Worm (Caenorhabditis elegans): ENCODE results near the gene R06F6.8.

DNA sequence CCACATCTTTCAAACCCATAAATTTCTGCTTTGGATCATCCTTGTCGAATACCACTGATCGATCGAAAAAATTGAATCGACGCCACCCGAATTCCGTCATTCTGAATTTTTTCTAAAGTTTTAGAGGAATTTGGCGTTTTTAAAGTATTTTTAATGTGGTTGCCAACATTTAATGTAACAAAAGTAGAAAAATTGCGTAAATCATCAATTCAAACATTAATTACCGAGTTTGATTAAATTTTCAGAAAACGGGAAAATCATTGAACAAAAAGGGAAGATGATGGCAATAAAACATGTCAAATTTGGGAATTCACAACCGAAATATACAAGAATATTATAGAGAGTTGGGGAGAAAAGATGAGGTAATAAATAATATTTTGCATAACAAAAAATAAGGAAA, 26.4 kb downstream of the R06F6.8 start, which contains the start of gene vps-11:
- TF ChIP-seq F13H6.1 (tag; optimal IDR thresholded peaks at IDR 0.05) (no peak), elt-3 (tag; optimal IDR thresholded peaks at IDR 0.05) (no peak), nhr-237 (tag; optimal IDR thresholded peaks at IDR 0.05) (no peak), fos-1 (tag; optimal IDR thresholded peaks at IDR 0.05) (no peak), unc-62 (GFP tag; optimal IDR thresholded peaks at IDR 0.05) (no peak), unc-39 (tag; optimal IDR thresholded peaks at IDR 0.05) (no peak), snpc-4 (tag; optimal IDR thresholded peaks at IDR 0.05) (no peak), ztf-1 (GFP tag; conservative IDR thresholded peaks at IDR 0.05) (no peak), ceh-82 (tag; optimal IDR thresholded peaks at IDR 0.05) (no peak), blmp-1 (tag; optimal IDR thresholded peaks at IDR 0.05; ENCODE audit: insufficient read depth) (no peak), nhr-11 (tag; optimal IDR thresholded peaks at IDR 0.05) (no peak), mab-5 (tag; optimal IDR thresholded peaks at IDR 0.05) (no peak), ztf-4 (tag; optimal IDR thresholded peaks at IDR 0.05) (no peak)

Measured in whole organism, L2 larva.